Fruit fly (Drosophila melanogaster) ovary, adult (tissue): ENCODE data around the gene CG11920.
A peak's percentile ranks its signal among the peaks of the same experiment; 100 is the strongest.

ENCODE experiments used
- CG17801 ChIP-seq: fragments of 200-800 bp; optimal IDR thresholded peaks from 2 replicates; lab custom pipeline; 2019; ENCODE audit warnings: missing biosample characterization, mild to moderate bottlenecking, missing genetic modification characterization, moderate library complexity; ENCODE audit not compliant: partially characterized antibody

CG11920 gene

DNA sequence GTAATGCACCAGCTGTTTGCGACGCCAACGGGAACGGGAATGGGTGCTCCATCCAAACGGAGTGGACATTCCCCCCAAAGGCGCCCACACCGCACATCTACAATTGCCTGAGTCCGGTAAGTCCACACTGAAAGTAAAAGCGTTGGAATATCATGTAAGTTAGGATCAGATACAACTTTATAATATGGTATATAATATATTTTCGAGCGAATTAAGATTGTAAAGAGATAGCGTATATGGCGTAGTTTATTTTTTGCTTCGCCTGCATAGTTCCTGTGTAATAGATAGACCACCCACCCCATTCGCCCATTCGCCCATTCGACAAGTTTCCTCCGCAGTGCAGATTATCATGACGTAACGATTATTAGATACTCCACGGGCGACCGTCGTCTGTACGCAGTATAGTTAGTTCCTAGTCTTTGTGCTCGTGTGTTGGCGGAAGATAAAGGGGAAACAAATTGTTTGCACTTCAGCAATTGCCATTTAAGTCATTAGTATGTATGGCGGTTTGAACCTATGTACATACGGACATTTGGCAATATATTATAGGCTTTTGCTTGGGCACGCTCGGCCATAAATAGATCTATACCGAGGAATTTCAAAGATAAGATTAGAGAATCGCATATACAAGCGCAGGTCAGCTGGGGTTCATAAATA, 23.1 kb upstream of the CG11920 start:
- no peak for TF ChIP-seq CG17801

DNA sequence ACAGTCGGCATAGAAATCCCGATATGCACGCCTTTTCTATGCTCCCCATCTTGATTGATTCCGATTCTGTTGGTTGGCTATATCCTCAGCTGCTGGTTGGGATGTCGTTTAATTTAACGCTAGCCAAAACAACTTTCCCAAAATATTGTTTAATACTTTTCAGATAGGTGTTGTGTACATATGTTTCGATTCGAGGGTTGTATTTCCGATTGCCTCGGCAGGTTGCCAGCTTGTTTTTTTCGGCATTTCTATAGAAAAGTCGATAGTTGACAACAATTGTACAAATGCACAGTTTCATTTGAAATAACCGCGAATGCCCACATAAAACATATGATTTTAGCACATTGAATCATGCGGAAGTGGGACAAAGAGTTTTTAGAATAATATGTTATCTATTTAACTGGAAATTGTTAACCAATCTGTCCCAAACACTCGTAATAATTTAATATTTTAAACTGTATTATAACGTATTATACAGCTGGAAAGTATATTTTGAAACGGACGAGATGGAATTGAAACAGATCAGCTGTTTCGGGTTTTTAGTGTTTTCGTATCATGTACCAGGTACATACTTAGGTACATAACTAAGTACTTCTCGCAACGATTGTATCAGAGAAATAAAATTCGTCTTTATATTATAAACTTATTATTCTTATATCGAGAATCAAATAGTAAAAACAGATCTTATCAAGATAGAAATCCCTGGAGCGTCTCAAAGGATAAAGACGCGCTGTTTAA, 20.1 kb upstream of the CG11920 start, which contains the start of gene CG31109:
CG31109 (minus strand) TSS at position 203 of the 738 bp plus-strand sequence.
- TF ChIP-seq CG17801, result peak; percentile 32

dm6 chr3R:25056016-25056415, 18.7 kb upstream of the CG11920 start, which contains the start of the genes CG31111 and stac:
Gene CG31111 (minus strand): TSS chr3R:25056177.
Gene stac (plus strand): TSS chr3R:25056286.
- TF ChIP-seq CG17801, result no peak

- no peak for TF ChIP-seq CG17801
These were observed 18.1 kb upstream of the CG11920 start for dm6 chr3R:25056488-25057157.

DNA sequence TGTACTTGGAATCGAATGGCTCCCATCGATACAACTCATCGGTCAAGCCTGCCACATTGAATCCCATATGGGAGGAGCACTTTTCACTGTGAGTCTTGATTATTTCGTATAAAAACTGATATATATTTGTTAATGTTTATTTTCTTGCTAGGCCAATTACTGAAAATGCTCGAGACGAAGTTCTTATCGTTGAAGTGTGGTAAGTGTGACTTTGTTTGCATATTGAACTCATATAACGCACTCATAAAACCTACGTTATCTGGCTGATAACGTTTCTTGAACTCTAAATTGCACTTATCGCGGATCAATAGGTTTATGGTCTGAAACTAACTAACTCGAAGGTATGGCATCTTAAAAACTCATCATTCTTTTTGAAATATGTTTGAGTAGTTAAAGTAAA, 14.2 kb upstream of the CG11920 start:
- TF ChIP-seq CG17801, result no peak

DNA sequence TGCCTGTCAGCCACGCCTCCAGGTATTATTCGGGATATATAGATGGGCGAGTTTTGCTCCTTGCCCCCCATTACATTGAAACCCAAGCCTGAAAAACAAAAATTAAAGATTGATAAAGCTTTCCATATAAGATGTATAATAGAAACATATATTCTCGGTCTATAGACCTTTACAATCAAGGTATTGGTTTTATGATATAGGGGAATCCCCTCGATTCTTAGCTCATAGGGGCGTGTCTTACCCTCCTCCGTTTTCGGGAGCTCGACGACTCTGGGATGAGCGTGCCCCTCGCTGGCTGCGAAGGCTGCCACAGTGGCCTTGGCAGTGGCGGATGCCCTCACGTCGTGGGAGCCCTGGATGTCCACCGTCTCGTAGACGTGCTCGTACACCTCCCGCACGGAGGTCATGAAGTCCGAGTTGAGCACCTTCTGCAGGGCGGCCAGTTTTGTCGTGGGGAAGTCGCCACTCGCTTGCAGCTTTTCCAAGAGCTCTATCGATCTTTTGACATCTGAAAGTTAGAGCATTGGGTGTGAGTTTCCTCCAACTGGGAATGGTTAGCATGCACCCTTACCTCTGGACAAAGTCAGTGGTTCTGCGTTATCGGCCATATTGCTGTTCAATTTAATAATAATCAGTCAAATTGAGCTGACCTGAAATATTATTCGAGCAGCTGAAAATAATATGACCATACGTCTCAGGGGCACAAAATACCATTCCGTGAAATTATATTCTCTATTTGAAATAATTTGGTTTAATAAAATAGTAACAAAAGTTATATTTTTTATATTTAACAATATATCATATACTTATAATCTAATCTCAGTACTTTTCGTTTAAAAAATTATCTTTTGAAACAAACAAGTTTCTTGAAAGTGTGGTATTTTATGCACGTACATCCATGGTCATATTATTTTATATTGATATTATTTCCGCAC, 9.5 kb upstream of the CG11920 start, which contains the start of the genes veli and PQBP1:
veli (minus strand) TSS at position 685 of the 935 bp plus-strand sequence.
PQBP1 (plus strand) TSS at position 885 of the 935 bp plus-strand sequence.
- peak; percentile 39 for TF ChIP-seq CG17801

- no peak for TF ChIP-seq CG17801
These were observed 7.8 kb upstream of the CG11920 start for dm6 chr3R:25066856-25067255.

DNA sequence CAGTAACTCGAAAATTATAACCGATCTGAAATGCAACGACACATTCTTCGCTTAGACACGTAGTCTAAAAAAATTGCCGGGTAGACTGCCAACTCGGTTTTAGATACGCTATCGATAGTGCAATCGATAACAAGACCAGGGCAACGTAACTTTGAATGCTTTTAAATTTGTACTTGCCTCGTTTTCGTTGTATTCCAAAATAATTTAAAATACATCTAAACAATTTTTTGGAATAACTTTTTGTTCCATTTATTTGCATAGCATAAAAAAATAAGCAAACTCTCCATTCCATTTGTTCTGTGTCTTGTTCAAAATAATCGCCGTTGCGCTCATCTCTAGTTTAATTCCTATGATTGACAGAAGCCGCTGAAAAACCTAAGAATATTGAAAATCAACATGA, 5.1 kb upstream of the CG11920 start, which contains the start of the genes Stt3B and CG11839:
Stt3B (minus strand) TSS at position 69 of the 400 bp plus-strand sequence.
CG11839 (plus strand) TSS at position 359 of the 400 bp plus-strand sequence.
- TF ChIP-seq CG17801, result peak; percentile 77

- no peak for TF ChIP-seq CG17801
These were observed 3.8 kb upstream of the CG11920 start, which contains the start of gene CG11836 for dm6 chr3R:25070871-25071270. Gene CG11836 (plus strand): TSS chr3R:25071126.

DNA sequence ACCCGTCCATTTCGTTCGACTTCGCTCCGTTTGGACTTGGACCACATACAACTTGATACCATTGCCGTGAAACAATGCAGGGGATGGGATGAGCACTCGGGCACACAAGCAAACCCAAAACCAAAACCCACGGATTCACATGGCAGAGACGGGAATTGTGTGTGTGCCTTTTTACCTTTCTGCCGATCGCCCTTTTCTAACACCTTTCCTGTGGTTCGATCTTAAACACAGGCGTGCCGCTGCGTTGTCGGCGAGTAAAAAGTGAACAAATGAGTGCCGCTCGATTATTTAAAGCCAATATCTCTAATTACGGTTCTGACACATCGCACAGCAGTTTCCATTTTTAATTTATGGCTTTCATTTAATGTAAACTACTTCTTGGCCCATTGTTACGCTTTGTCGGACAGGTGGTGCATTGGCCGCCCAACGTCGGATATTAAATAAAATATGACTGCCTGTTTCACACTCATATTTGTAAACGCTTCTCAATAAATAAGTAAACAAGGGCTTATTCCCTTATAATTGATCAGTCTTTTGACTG, 2.7 kb downstream of the CG11920 start:
- TF ChIP-seq CG17801, result no peak

DNA sequence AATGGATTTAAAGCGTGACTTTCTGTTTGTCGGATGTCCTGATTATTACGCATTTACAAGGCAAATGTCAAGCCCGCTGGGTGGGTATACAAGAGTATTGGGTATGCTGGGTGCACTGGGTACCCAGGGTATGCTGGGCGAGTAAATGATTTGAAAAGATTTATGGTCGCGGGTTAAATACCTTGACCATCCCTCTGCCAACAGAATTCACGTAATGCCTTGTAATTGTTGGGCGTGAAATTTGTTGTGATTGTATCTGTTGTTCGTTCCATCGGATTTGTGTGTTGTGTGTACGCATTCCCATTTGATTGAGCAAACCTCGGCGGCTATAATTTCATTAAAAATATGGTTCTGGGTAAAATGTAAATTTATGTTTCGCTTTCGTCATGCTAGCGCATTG, 4.0 kb downstream of the CG11920 start:
- no peak for TF ChIP-seq CG17801

DNA sequence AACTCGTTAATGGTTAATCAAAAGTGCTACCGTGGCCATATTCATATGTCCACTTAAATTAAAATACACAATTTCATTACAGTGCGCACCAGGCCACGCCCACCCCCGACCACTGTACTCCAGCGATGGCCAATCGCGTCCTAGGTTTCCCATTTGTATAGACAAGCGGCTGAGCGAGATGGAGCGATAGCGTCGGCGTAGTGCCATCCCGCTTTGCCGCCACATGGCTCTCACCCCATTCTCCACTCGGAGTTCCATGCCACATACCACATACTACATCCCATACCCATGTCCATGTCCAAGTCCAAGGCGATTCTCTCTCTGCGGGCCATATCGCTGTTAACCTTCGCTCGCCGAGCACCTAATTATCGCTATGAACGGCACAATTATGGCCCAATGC, 5.8 kb downstream of the CG11920 start:
- TF ChIP-seq CG17801, result no peak

DNA sequence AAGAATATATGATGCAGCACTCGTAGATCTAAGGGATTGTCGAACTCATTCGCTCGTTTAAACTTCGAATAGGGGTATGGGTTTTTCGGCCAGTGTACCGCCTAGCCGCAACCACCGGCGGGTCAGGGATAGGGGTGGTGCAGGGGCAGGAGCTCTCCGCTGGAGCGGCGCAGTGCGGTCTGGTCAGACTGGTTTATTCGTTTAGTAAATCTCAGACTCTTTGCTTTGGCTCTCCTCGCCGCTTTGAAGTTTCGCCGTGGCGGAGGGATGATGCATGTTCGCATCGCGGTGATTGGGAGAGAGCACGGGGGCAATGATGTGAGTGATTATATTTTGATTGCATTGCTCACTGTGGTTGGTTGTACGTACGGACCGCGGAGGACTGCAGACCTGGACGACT, 7.7 kb downstream of the CG11920 start, which contains the start of gene fd96Ca:
fd96Ca (plus strand) TSS at position 337 of the 400 bp plus-strand sequence.
- TF ChIP-seq CG17801, result no peak

DNA sequence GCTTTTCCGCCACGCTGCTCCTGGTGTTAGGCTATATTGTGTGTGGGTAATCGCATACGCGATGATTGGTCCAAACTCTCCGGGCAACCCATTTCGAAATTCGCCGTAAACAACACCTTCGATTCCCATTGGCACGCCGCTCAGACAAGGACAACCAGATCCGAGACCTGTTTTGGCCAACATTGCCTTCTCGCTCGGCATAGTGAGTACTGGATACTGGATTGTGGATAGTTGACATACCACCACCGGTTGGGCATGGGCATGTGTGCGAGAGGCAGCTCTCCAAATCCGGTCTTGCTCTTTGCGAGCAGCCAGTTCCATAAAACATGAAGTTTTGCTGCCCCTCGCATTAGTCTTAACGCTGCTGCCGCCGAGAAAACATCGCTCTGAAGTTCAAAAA, 20.0 kb downstream of the CG11920 start, which contains the start of gene fd96Cb:
fd96Cb (plus strand) TSS at position 374 of the 400 bp plus-strand sequence.
- TF ChIP-seq CG17801, result no peak

dm6 chr3R:25097486-25097885, 22.8 kb downstream of the CG11920 start, which contains the start of the genes CG33095 and CG33096:
Gene CG33095 (plus strand): TSS chr3R:25097672.
Gene CG33096 (plus strand): TSS chr3R:25097672.
- peak; percentile 20 for TF ChIP-seq CG17801
